Worm (Caenorhabditis elegans): ENCODE results near the gene ZK899.5.

DNA sequence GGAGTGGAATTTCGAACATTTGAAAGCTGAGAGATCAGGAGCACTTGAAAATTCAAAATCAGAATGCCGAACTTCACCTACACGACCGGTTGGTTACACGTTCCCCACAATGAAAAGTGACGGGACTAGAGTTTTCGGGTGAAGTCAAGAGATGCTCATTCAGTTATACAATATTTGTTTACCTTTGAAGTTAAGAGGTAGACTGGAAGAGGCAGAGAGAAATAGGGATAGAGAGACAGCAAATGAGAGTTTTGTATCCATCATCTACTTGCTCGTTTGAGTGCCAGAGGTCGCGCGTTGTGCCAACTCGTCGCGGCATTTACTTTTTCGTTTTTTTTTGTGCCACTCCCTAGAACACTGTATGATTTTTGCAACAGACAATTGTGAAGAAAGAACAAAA is 50.0 kb downstream of the ZK899.5 start:
- TF ChIP-seq pha-4 (tag; optimal IDR thresholded peaks at IDR 0.05) (no peak), ceh-39 (tag; optimal IDR thresholded peaks at IDR 0.05) (no peak), lin-13 (tag; optimal IDR thresholded peaks at IDR 0.05) (no peak)
